Fruit fly (Drosophila melanogaster): ENCODE measurements around the gene CG32568.

DNA sequence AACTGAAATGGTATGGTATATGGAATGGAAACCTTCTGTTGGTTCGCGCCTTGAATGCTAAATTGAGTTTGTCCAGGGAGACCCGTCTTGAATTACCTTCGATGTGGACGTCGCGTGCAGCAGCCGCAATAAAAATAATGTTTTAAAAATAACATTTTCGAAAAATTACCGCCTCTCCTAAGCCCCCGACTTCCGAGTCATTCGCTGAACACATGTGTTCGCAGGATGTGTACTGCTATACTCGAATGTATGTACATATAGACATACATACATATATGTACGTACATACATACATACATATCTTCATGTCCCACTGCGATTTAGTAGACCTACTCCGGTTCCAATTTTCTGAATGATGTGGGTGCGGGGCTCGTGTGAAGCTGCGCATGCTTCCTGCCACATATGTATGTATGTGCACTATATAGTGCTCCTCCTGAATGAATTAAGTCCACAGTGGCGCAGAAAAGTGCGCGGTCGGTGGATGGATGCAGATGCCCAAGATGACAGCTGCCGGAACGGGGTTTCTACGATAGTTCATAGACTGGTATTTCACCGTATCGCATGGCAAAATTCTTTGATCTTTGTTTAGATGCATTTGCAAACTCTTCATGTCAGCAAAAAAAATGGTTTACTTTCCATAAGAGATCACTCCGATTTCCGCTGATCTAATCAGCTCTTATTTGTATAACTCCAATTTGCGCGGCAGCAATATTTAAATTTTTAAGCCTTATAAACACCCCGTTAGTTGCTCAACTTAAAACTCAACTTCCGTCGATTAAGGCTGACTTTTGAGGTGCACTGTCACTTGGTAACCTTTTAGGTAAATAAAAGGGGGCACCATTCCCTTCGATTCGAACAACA, 33.7 kb downstream of the CG32568 start:
- TF ChIP-seq CTCF (optimal IDR thresholded peaks at IDR 0.05) (no peak), CG8478 (optimal IDR thresholded peaks at IDR 0.05) (no peak)

All from S2 (cell line).